Worm (Caenorhabditis elegans) whole organism, L4 larva: ENCODE results near the gene fbxb-74.

Experiments
- F26F4.8 ChIP-seq: fragments of 200-800 bp; sonication (Bioruptor generic); conservative IDR thresholded peaks from 2 replicates; pipeline ENCODE4 v1.3.6; 2022; ENCODE audit warnings: missing genetic modification characterization, missing compliant biosample characterization
- F37D6.2 ChIP-seq: sonication (generic microtip); optimal IDR thresholded peaks from 2 replicates; lab custom pipeline; 2016; ENCODE audit warnings: mild to moderate bottlenecking, missing genetic modification characterization, missing compliant biosample characterization
- F44E2.7 ChIP-seq: fragments of 200-800 bp; sonication (Bioruptor generic); IDR thresholded peaks from 2 replicates; pipeline ENCODE4 v2.1.2; 2022; ENCODE audit warnings: missing genetic modification characterization, missing compliant biosample characterization
- F49E8.2 ChIP-seq: sonication (generic microtip); optimal IDR thresholded peaks from 2 replicates; lab custom pipeline; 2016; ENCODE audit warnings: missing compliant biosample characterization, mild to moderate bottlenecking, missing genetic modification characterization, borderline replicate concordance
- Y48G9A.11 ChIP-seq: fragments of 200-800 bp; sonication (Bioruptor generic); IDR thresholded peaks from 2 replicates; pipeline ENCODE4 v1.3.6; 2022; ENCODE audit warnings: missing genetic modification reagents, missing genetic modification characterization, missing compliant biosample characterization
- Y75B8A.6 ChIP-seq: fragments of 200-800 bp; sonication (Bioruptor generic); IDR thresholded peaks from 2 replicates; pipeline ENCODE4 v1.3.6; 2022; ENCODE audit warnings: missing genetic modification reagents, missing genetic modification characterization, missing compliant biosample characterization
- ZK337.2 ChIP-seq: fragments of 200-800 bp; sonication (Bioruptor generic); IDR thresholded peaks from 2 replicates; pipeline ENCODE4 v1.3.6; 2022; ENCODE audit warnings: missing genetic modification reagents, missing genetic modification characterization, missing compliant biosample characterization
- ZK546.5 ChIP-seq, 2 experiments: sonication (generic microtip); optimal IDR thresholded peaks; 2 replicates each; lab custom pipeline; 2017; ENCODE audit warnings: missing biosample characterization in 2 of 2, missing genetic modification characterization in 2 of 2
- aha-1 ChIP-seq: fragments of 150-350 bp; peaks from one replicate; lab custom pipeline; 2014; ENCODE audit warnings: missing biosample characterization, missing genetic modification characterization
- arid-1 ChIP-seq: fragments of 200-800 bp; sonication (Bioruptor generic); conservative IDR thresholded peaks from 2 replicates; pipeline ENCODE4 v1.3.6; 2022; ENCODE audit warnings: missing genetic modification reagents, missing genetic modification characterization, missing compliant biosample characterization
- ceh-28 ChIP-seq: fragments of 150-350 bp; optimal IDR thresholded peaks from 2 replicates; lab custom pipeline; 2014; ENCODE audit warnings: missing biosample characterization, missing genetic modification reagents, missing genetic modification characterization
- ceh-62 ChIP-seq: sonication (generic microtip); optimal IDR thresholded peaks from 2 replicates; lab custom pipeline; 2017; ENCODE audit warnings: missing biosample characterization, missing genetic modification characterization
- daf-12 ChIP-seq: fragments of 150-350 bp; optimal IDR thresholded peaks from 2 replicates; lab custom pipeline; 2014; ENCODE audit warnings: missing biosample characterization, missing genetic modification reagents, missing genetic modification characterization
- daf-19 ChIP-seq: fragments of 200-800 bp; sonication (Bioruptor generic); conservative IDR thresholded peaks from 2 replicates; pipeline ENCODE4 v1.3.6; 2022; ENCODE audit warnings: missing genetic modification characterization, missing compliant biosample characterization
- dmd-9 ChIP-seq: fragments of 200-800 bp; sonication (Bioruptor generic); IDR thresholded peaks from 2 replicates; pipeline ENCODE4 v1.3.6; 2022; ENCODE audit warnings: missing genetic modification reagents, missing genetic modification characterization, missing compliant biosample characterization
- dve-1 ChIP-seq: sonication (generic microtip); optimal IDR thresholded peaks from 2 replicates; lab custom pipeline; 2017; ENCODE audit warnings: antibody characterized with exemption, mild to moderate bottlenecking, missing genetic modification characterization, missing compliant biosample characterization; ENCODE audit not compliant: insufficient read depth
- egl-43 ChIP-seq: fragments of 200-800 bp; sonication (Bioruptor generic); IDR thresholded peaks from 2 replicates; pipeline ENCODE4 v1.3.6; 2022; ENCODE audit warnings: missing genetic modification reagents, missing genetic modification characterization, missing compliant biosample characterization
- fkh-10 ChIP-seq: fragments of 150-350 bp; optimal IDR thresholded peaks from 2 replicates; lab custom pipeline; 2014; ENCODE audit warnings: missing biosample characterization, missing genetic modification reagents, missing genetic modification characterization
- hlh-11 ChIP-seq: fragments of 200-800 bp; sonication (Bioruptor generic); optimal IDR thresholded peaks from 2 replicates; lab custom pipeline; 2018; ENCODE audit warnings: mild to moderate bottlenecking, missing genetic modification characterization, missing compliant biosample characterization
- hlh-30 ChIP-seq: sonication (generic microtip); optimal IDR thresholded peaks from 2 replicates; lab custom pipeline; 2017; ENCODE audit warnings: antibody characterized with exemption, mild to moderate bottlenecking, missing genetic modification characterization, missing compliant biosample characterization; ENCODE audit not compliant: insufficient read depth
- lin-13 ChIP-seq: fragments of 150-350 bp; optimal IDR thresholded peaks from 2 replicates; lab custom pipeline; 2014; ENCODE audit warnings: missing biosample characterization, missing genetic modification reagents, missing genetic modification characterization
- lin-29 ChIP-seq: fragments of 200-800 bp; sonication (Bioruptor generic); IDR thresholded peaks from 2 replicates; pipeline ENCODE4 v1.3.6; 2022; ENCODE audit warnings: missing genetic modification reagents, missing genetic modification characterization, missing compliant biosample characterization
- lin-38 ChIP-seq: fragments of 200-800 bp; sonication (Bioruptor generic); IDR thresholded peaks from 2 replicates; pipeline ENCODE4 v1.3.6; 2022; ENCODE audit warnings: missing genetic modification reagents, missing genetic modification characterization, missing compliant biosample characterization
- lir-3 ChIP-seq: sonication (generic microtip); optimal IDR thresholded peaks from 2 replicates; lab custom pipeline; 2016; ENCODE audit warnings: mild to moderate bottlenecking, missing genetic modification characterization, missing compliant biosample characterization
- lsy-2 ChIP-seq, 2 experiments: fragments of 150-350 bp in 1 of 2; sonication (generic microtip) in 1 of 2; optimal IDR thresholded peaks; 2 replicates each; lab custom pipeline; 2014 to 2017; ENCODE audit warnings: missing biosample characterization in 2 of 2, missing genetic modification characterization in 2 of 2
- madf-9 ChIP-seq: fragments of 200-800 bp; sonication (Bioruptor generic); conservative IDR thresholded peaks from 2 replicates; pipeline ENCODE4 v1.3.6; 2022; ENCODE audit warnings: missing genetic modification reagents, missing genetic modification characterization, missing compliant biosample characterization
- mep-1 ChIP-seq: fragments of 150-350 bp; sonication (generic microtip); optimal IDR thresholded peaks from 3 replicates; lab custom pipeline; 2014; ENCODE audit warnings: missing biosample characterization, missing genetic modification characterization
- mes-2 ChIP-seq: sonication (generic microtip); optimal IDR thresholded peaks from 2 replicates; lab custom pipeline; 2016; ENCODE audit warnings: missing genotype, mild to moderate bottlenecking, missing genetic modification characterization, missing compliant biosample characterization; ENCODE audit not compliant: poor library complexity, severe bottlenecking
- mxl-2 ChIP-seq: fragments of 200-800 bp; sonication (Bioruptor generic); conservative IDR thresholded peaks from 2 replicates; pipeline ENCODE4 v1.3.6; 2022; ENCODE audit warnings: missing genetic modification reagents, missing genetic modification characterization, missing compliant biosample characterization
- nhr-10 ChIP-seq: fragments of 150-350 bp; optimal IDR thresholded peaks from 2 replicates; lab custom pipeline; 2014; ENCODE audit warnings: missing biosample characterization, missing genetic modification characterization
- nhr-102 ChIP-seq: sonication (generic microtip); optimal IDR thresholded peaks from 2 replicates; lab custom pipeline; 2016; ENCODE audit warnings: mild to moderate bottlenecking, missing genetic modification characterization, moderate library complexity, missing compliant biosample characterization
- nhr-11 ChIP-seq: fragments of 150-350 bp; optimal IDR thresholded peaks from 2 replicates; lab custom pipeline; 2014; ENCODE audit warnings: missing biosample characterization, missing genetic modification characterization
- nhr-25 ChIP-seq: sonication (generic microtip); optimal IDR thresholded peaks from 2 replicates; lab custom pipeline; 2017; ENCODE audit warnings: missing genetic modification characterization, mild to moderate bottlenecking, missing compliant biosample characterization, antibody characterized with exemption, moderate library complexity, borderline replicate concordance; ENCODE audit not compliant: insufficient read depth
- nhr-41 ChIP-seq: fragments of 200-800 bp; sonication (Bioruptor generic); IDR thresholded peaks from 2 replicates; pipeline ENCODE4 v1.3.6; 2022; ENCODE audit warnings: missing genetic modification reagents, missing genetic modification characterization, missing compliant biosample characterization
- nhr-48 ChIP-seq: sonication (generic microtip); optimal IDR thresholded peaks from 2 replicates; lab custom pipeline; 2016; ENCODE audit warnings: mild to moderate bottlenecking, missing genetic modification characterization, missing compliant biosample characterization
- nhr-77 ChIP-seq: fragments of 150-350 bp; optimal IDR thresholded peaks from 2 replicates; lab custom pipeline; 2014; ENCODE audit warnings: missing biosample characterization, missing genetic modification characterization
- sdz-12 ChIP-seq: fragments of 200-800 bp; sonication (Bioruptor generic); optimal IDR thresholded peaks from 2 replicates; lab custom pipeline; 2018; ENCODE audit warnings: mild to moderate bottlenecking, missing genetic modification characterization, missing compliant biosample characterization
- skn-1 ChIP-seq: fragments of 150-350 bp; optimal IDR thresholded peaks from 2 replicates; lab custom pipeline; 2014; ENCODE audit warnings: missing biosample characterization, missing genetic modification characterization
- snpc-1.2 ChIP-seq: fragments of 200-800 bp; sonication (Bioruptor generic); IDR thresholded peaks from 2 replicates; pipeline ENCODE4 v1.3.6; 2022; ENCODE audit warnings: missing genetic modification reagents, missing genetic modification characterization, missing compliant biosample characterization
- snpc-4 ChIP-seq: fragments of 150-350 bp; optimal IDR thresholded peaks from 2 replicates; lab custom pipeline; 2014; ENCODE audit warnings: missing biosample characterization, missing genetic modification characterization
- spr-3 ChIP-seq: fragments of 200-800 bp; sonication (Bioruptor generic); optimal IDR thresholded peaks from 2 replicates; lab custom pipeline; 2018; ENCODE audit warnings: mild to moderate bottlenecking, missing genetic modification characterization, missing compliant biosample characterization
- tra-1 ChIP-seq: fragments of 200-800 bp; sonication (Bioruptor generic); IDR thresholded peaks from 2 replicates; pipeline ENCODE4 v1.3.6; 2022; ENCODE audit warnings: missing genetic modification reagents, missing genetic modification characterization, missing compliant biosample characterization
- unc-130 ChIP-seq: sonication (generic microtip); optimal IDR thresholded peaks from 2 replicates; lab custom pipeline; 2016; ENCODE audit warnings: missing genetic modification reagents, missing genetic modification characterization, missing compliant biosample characterization
- unc-39 ChIP-seq: sonication (generic microtip); optimal IDR thresholded peaks from 2 replicates; lab custom pipeline; 2017; ENCODE audit warnings: missing biosample characterization, missing genetic modification characterization
- ztf-7 ChIP-seq: fragments of 150-350 bp; optimal IDR thresholded peaks from 2 replicates; lab custom pipeline; 2014; ENCODE audit warnings: missing biosample characterization, missing genetic modification characterization

Gene fbxb-74

DNA sequence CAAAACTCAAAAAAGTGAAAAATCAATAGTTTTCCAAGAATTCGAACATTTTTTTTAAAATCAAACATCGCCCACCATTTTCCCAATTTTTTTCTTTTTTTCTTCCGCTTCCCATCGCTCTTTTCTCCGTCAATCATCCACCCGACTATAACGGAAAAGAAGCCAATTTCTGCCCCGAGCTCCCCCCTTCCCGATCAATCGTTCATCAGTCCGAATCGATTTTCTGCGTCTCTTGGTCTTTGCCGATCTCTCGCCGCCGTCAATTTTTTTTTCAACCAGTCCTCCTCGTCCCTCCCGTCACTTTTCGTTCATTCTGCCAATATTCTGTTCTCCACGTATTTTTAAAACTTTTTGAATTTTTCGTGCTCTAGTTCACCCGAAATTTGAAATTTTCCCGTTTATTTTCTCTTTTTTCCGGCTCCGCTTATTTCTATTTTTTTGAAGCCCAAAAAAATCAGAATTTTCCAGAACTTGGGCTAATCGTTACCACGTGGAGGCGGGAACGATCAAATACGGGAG lies 45.1 kb downstream of the fbxb-74 start, which contains the start of gene ell-1 (continued):
- TF ChIP-seq ztf-7 (tag; lab: Kevin White, UChicago): no peak
- TF ChIP-seq mes-2 (tag; lab: Kevin White, UChicago): peak; percentile 1
- TF ChIP-seq sdz-12 (GFP tag; lab: Kevin White, UChicago): no peak

DNA sequence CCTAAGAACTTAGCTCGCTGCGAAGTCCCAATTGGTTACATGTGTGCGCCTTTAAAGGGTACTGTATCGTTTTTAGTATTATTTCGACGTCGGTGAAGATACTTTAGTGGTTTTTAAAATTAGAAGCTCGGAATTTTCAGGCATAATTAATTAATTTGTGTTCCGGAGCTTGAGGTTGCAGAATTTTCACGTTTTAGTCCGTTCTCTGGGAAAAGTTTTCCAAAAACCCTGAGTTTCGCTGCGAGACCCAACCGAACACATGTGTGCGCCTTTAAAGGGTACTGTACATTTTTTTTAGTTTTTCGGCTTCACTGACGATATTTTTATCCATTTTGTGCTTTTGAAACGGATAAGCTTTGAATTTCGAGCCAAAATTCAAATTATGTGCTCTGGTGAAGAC lies 45.6 kb downstream of the fbxb-74 start:
- TF ChIP-seq nhr-77 (tag; lab: Kevin White, UChicago): no peak
- peak; percentile 53; the same call in 1 of the 2 replicates for TF ChIP-seq Y48G9A.11 (GFP tag; lab: Robert Waterston, UW)
- TF ChIP-seq lin-38 (GFP tag; lab: Robert Waterston, UW): peak; percentile 73
- TF ChIP-seq Y75B8A.6 (GFP tag; lab: Robert Waterston, UW): no peak
- TF ChIP-seq snpc-1.2 (GFP tag; lab: Robert Waterston, UW): peak; percentile 66; the same call in 1 of the 2 replicates
- peak; percentile 74 for TF ChIP-seq F49E8.2 (tag; lab: Kevin White, UChicago)
- peak; percentile 22 for TF ChIP-seq unc-130 (GFP tag; lab: Kevin White, UChicago)

DNA sequence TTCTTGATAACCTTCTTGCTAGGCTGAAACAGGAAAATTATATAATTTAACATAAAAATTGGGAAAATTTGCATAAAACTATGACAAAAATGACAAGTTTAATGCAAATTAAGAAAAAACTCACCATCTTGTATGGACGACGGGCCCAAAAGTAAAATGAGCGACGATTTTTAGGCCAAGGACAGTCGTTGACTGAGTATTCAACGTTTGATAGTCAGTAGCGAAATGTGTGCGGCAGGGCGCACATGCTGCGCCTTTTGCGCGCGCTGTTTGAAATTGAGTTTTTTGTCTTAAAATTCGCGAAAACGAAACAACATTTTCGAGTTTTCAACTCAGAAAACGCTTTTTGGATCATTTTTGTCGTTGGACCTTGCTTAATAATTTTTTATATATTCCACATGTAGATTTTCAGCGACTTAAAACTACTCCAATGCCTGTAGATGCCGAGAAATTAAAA lies 48.6 kb downstream of the fbxb-74 start, which contains the start of the genes rpl-7A and set-21:
TSS of gene rpl-7A (minus strand) at position 153 of the 457 bp plus-strand sequence.
TSS of gene set-21 (plus strand) at position 407 of the 457 bp plus-strand sequence.
- TF ChIP-seq aha-1 (tag; lab: Kevin White, UChicago) (peak; percentile 98), ZK337.2 (GFP tag; lab: Robert Waterston, UW) (peak; percentile 90), nhr-48 (tag; lab: Kevin White, UChicago) (peak; percentile 84), hlh-30 (tag; lab: Kevin White, UChicago) (peak; percentile 72), lin-13 (GFP tag; lab: Kevin White, UChicago) (peak; percentile 81), daf-12 (tag; lab: Kevin White, UChicago) (no peak), sdz-12 (GFP tag; lab: Kevin White, UChicago) (peak; percentile 53), spr-3 (GFP tag; lab: Kevin White, UChicago) (peak; percentile 88), egl-43 (GFP tag; lab: Robert Waterston, UW) (peak; percentile 96), fkh-10 (GFP tag; lab: Kevin White, UChicago) (peak; percentile 52), arid-1 (GFP tag; lab: Robert Waterston, UW) (peak; percentile 98), ZK546.5 (tag; optimal IDR thresholded peaks at IDR 0.05; lab: Kevin White, UChicago) (peak in 1 of 2 experiments; percentile 78), nhr-10 (tag; lab: Kevin White, UChicago) (no peak), dve-1 (tag; lab: Kevin White, UChicago) (peak; percentile 92), dmd-9 (GFP tag; lab: Robert Waterston, UW) (peak; percentile 97), F37D6.2 (tag; lab: Kevin White, UChicago) (peak; percentile 93), ceh-28 (no peak), mxl-2 (GFP tag; lab: Robert Waterston, UW) (peak; percentile 82), daf-19 (GFP tag; lab: Robert Waterston, UW) (peak; percentile 95), nhr-102 (peak; percentile 97), lir-3 (tag; lab: Kevin White, UChicago) (peak; percentile 73), lsy-2 (tag; optimal IDR thresholded peaks at IDR 0.05; lab: Kevin White, UChicago) (peak; percentile 93 to 96), skn-1 (tag; lab: Kevin White, UChicago) (no peak), ceh-62 (tag; lab: Kevin White, UChicago) (no peak), lin-29 (GFP tag; lab: Robert Waterston, UW) (peak; percentile 97), mep-1 (tag; lab: Kevin White, UChicago) (peak; percentile 90), lin-38 (GFP tag; lab: Robert Waterston, UW) (peak; percentile 100), tra-1 (GFP tag; lab: Robert Waterston, UW) (peak; percentile 96), nhr-25 (tag; lab: Kevin White, UChicago) (peak; percentile 93), F44E2.7 (GFP tag; lab: Robert Waterston, UW) (0 out of 2 replicates have a peak, but pooled peaks have one; percentile 77), hlh-11 (peak; percentile 94), madf-9 (GFP tag; lab: Robert Waterston, UW) (peak; percentile 95), F26F4.8 (GFP tag; lab: Robert Waterston, UW) (no peak), snpc-4 (no peak), nhr-11 (tag; lab: Kevin White, UChicago) (peak; percentile 92), nhr-41 (GFP tag; lab: Robert Waterston, UW) (peak; percentile 94), nhr-77 (tag; lab: Kevin White, UChicago) (peak; percentile 96), unc-39 (no peak)
